Worm (Caenorhabditis elegans) whole organism, L4 larva: ENCODE results near the gene H37A05.2.

ENCODE experiments used
- F37D6.2 ChIP-seq: sonication (generic microtip); optimal IDR thresholded peaks from 2 replicates; lab custom pipeline; 2016; ENCODE audit warnings: mild to moderate bottlenecking, missing genetic modification characterization, missing compliant biosample characterization
- F44E2.7 ChIP-seq: fragments of 200-800 bp; sonication (Bioruptor generic); IDR thresholded peaks from 2 replicates; pipeline ENCODE4 v2.1.2; 2022; ENCODE audit warnings: missing genetic modification characterization, missing compliant biosample characterization
- R02D3.7 ChIP-seq: fragments of 150-350 bp; sonication (generic microtip); optimal IDR thresholded peaks from 3 replicates; lab custom pipeline; 2014; ENCODE audit warnings: missing biosample characterization, missing genetic modification characterization
- T26A8.4 ChIP-seq: fragments of 200-800 bp; sonication (Bioruptor generic); IDR thresholded peaks from 2 replicates; pipeline ENCODE4 v1.3.6; 2022; ENCODE audit warnings: missing genetic modification characterization, missing compliant biosample characterization
- Y105C5A.15 ChIP-seq: fragments of 200-800 bp; sonication (Bioruptor generic); IDR thresholded peaks from 2 replicates; pipeline ENCODE4 v1.3.6; 2022; ENCODE audit warnings: missing genetic modification characterization, missing compliant biosample characterization
- Y75B8A.6 ChIP-seq: fragments of 200-800 bp; sonication (Bioruptor generic); IDR thresholded peaks from 2 replicates; pipeline ENCODE4 v1.3.6; 2022; ENCODE audit warnings: missing genetic modification reagents, missing genetic modification characterization, missing compliant biosample characterization
- aha-1 ChIP-seq: fragments of 150-350 bp; peaks from one replicate; lab custom pipeline; 2014; ENCODE audit warnings: missing biosample characterization, missing genetic modification characterization
- aly-2 ChIP-seq: sonication (generic microtip); optimal IDR thresholded peaks from 2 replicates; lab custom pipeline; 2018; ENCODE audit warnings: missing biosample characterization, missing genetic modification characterization
- ama-1 ChIP-seq: fragments of 150-350 bp; optimal IDR thresholded peaks from 2 replicates; lab custom pipeline; 2014; ENCODE audit warnings: inconsistent platforms, mixed read lengths
- arid-1 ChIP-seq: fragments of 200-800 bp; sonication (Bioruptor generic); conservative IDR thresholded peaks from 2 replicates; pipeline ENCODE4 v1.3.6; 2022; ENCODE audit warnings: missing genetic modification reagents, missing genetic modification characterization, missing compliant biosample characterization
- attf-4 ChIP-seq: sonication (generic microtip); optimal IDR thresholded peaks from 3 replicates; lab custom pipeline; 2017; ENCODE audit warnings: missing biosample characterization, missing genetic modification characterization
- ceh-32 ChIP-seq: sonication (generic microtip); optimal IDR thresholded peaks from 2 replicates; lab custom pipeline; 2016; ENCODE audit warnings: mild to moderate bottlenecking, missing genetic modification characterization, missing compliant biosample characterization; ENCODE audit not compliant: poor library complexity
- ceh-44 ChIP-seq: fragments of 200-800 bp; sonication (Bioruptor generic); IDR thresholded peaks from 2 replicates; pipeline ENCODE4 v1.3.6; 2022; ENCODE audit warnings: missing genetic modification reagents, missing genetic modification characterization, missing compliant biosample characterization
- ces-1 ChIP-seq: fragments of 150-350 bp; sonication (generic microtip); optimal IDR thresholded peaks from 4 replicates; lab custom pipeline; 2014; ENCODE audit warnings: missing biosample characterization, missing genetic modification reagents, missing genetic modification characterization
- cey-2 ChIP-seq: sonication (generic microtip); optimal IDR thresholded peaks from 3 replicates; lab custom pipeline; 2017; ENCODE audit warnings: missing genetic modification characterization, mild to moderate bottlenecking, missing compliant biosample characterization, antibody characterized with exemption, borderline replicate concordance; ENCODE audit not compliant: insufficient read depth
- daf-12 ChIP-seq: fragments of 150-350 bp; optimal IDR thresholded peaks from 2 replicates; lab custom pipeline; 2014; ENCODE audit warnings: missing biosample characterization, missing genetic modification reagents, missing genetic modification characterization
- daf-16 ChIP-seq, 3 experiments: sonication (generic microtip); optimal IDR thresholded peaks; 2 replicates each; lab custom pipeline; 2016 to 2017; ENCODE audit warnings: missing genetic modification characterization in 3 of 3, missing genetic modification reagents in 3 of 3, mild to moderate bottlenecking in 2 of 3, missing compliant biosample characterization in 2 of 3, missing biosample characterization in 1 of 3, moderate library complexity in 1 of 3
- daf-8 ChIP-seq: fragments of 200-800 bp; sonication (Bioruptor generic); IDR thresholded peaks from 2 replicates; pipeline ENCODE4 v1.3.6; 2022; ENCODE audit warnings: missing genetic modification characterization, missing compliant biosample characterization
- dmd-6 ChIP-seq: fragments of 200-800 bp; sonication (Bioruptor generic); IDR thresholded peaks from 2 replicates; pipeline ENCODE4 v1.3.6; 2022; ENCODE audit warnings: missing genetic modification reagents, missing genetic modification characterization, missing compliant biosample characterization
- dmd-8 ChIP-seq: fragments of 200-800 bp; sonication (Bioruptor generic); IDR thresholded peaks from 2 replicates; pipeline ENCODE4 v1.3.6; 2022; ENCODE audit warnings: missing genetic modification characterization, missing compliant biosample characterization
- dve-1 ChIP-seq: sonication (generic microtip); optimal IDR thresholded peaks from 2 replicates; lab custom pipeline; 2017; ENCODE audit warnings: antibody characterized with exemption, mild to moderate bottlenecking, missing genetic modification characterization, missing compliant biosample characterization; ENCODE audit not compliant: insufficient read depth
- fkh-10 ChIP-seq: fragments of 150-350 bp; optimal IDR thresholded peaks from 2 replicates; lab custom pipeline; 2014; ENCODE audit warnings: missing biosample characterization, missing genetic modification reagents, missing genetic modification characterization
- gei-8 ChIP-seq: fragments of 200-800 bp; sonication (Bioruptor generic); optimal IDR thresholded peaks from 2 replicates; lab custom pipeline; 2018; ENCODE audit warnings: mild to moderate bottlenecking, missing genetic modification characterization, missing compliant biosample characterization
- hlh-11 ChIP-seq: fragments of 200-800 bp; sonication (Bioruptor generic); optimal IDR thresholded peaks from 2 replicates; lab custom pipeline; 2018; ENCODE audit warnings: mild to moderate bottlenecking, missing genetic modification characterization, missing compliant biosample characterization
- hlh-30 ChIP-seq: sonication (generic microtip); optimal IDR thresholded peaks from 2 replicates; lab custom pipeline; 2017; ENCODE audit warnings: antibody characterized with exemption, mild to moderate bottlenecking, missing genetic modification characterization, missing compliant biosample characterization; ENCODE audit not compliant: insufficient read depth
- jun-1 ChIP-seq: fragments of 150-350 bp; optimal IDR thresholded peaks from 2 replicates; lab custom pipeline; 2014; ENCODE audit warnings: missing biosample characterization, missing genetic modification reagents, missing genetic modification characterization
- lim-7 ChIP-seq: fragments of 200-800 bp; sonication (Bioruptor generic); IDR thresholded peaks from 2 replicates; pipeline ENCODE4 v1.3.6; 2022; ENCODE audit warnings: missing genetic modification characterization, missing compliant biosample characterization
- lin-1 ChIP-seq: fragments of 200-800 bp; sonication (Bioruptor generic); IDR thresholded peaks from 2 replicates; pipeline ENCODE4 v1.3.6; 2022; ENCODE audit warnings: missing genetic modification reagents, missing genetic modification characterization, missing compliant biosample characterization
- lin-13 ChIP-seq: fragments of 150-350 bp; optimal IDR thresholded peaks from 2 replicates; lab custom pipeline; 2014; ENCODE audit warnings: missing biosample characterization, missing genetic modification reagents, missing genetic modification characterization
- lin-29 ChIP-seq: fragments of 200-800 bp; sonication (Bioruptor generic); IDR thresholded peaks from 2 replicates; pipeline ENCODE4 v1.3.6; 2022; ENCODE audit warnings: missing genetic modification reagents, missing genetic modification characterization, missing compliant biosample characterization
- mdt-29 ChIP-seq: fragments of 200-800 bp; sonication (Bioruptor generic); IDR thresholded peaks from 2 replicates; pipeline ENCODE4 v1.3.6; 2022; ENCODE audit warnings: missing genetic modification reagents, missing genetic modification characterization, missing compliant biosample characterization
- mep-1 ChIP-seq: fragments of 150-350 bp; sonication (generic microtip); optimal IDR thresholded peaks from 3 replicates; lab custom pipeline; 2014; ENCODE audit warnings: missing biosample characterization, missing genetic modification characterization
- mxl-3 ChIP-seq: fragments of 200-800 bp; sonication (Bioruptor generic); optimal IDR thresholded peaks from 2 replicates; lab custom pipeline; 2018; ENCODE audit warnings: mild to moderate bottlenecking, missing genetic modification characterization, missing compliant biosample characterization
- nhr-11 ChIP-seq: fragments of 150-350 bp; optimal IDR thresholded peaks from 2 replicates; lab custom pipeline; 2014; ENCODE audit warnings: missing biosample characterization, missing genetic modification characterization
- nhr-25 ChIP-seq: sonication (generic microtip); optimal IDR thresholded peaks from 2 replicates; lab custom pipeline; 2017; ENCODE audit warnings: missing genetic modification characterization, mild to moderate bottlenecking, missing compliant biosample characterization, antibody characterized with exemption, moderate library complexity, borderline replicate concordance; ENCODE audit not compliant: insufficient read depth
- nhr-28 ChIP-seq: fragments of 150-350 bp; optimal IDR thresholded peaks from 2 replicates; lab custom pipeline; 2014; ENCODE audit warnings: missing biosample characterization, missing genetic modification characterization
- nhr-6 ChIP-seq: fragments of 150-350 bp; optimal IDR thresholded peaks from 2 replicates; lab custom pipeline; 2014; ENCODE audit warnings: missing biosample characterization, missing genetic modification characterization
- nhr-77 ChIP-seq: fragments of 150-350 bp; optimal IDR thresholded peaks from 2 replicates; lab custom pipeline; 2014; ENCODE audit warnings: missing biosample characterization, missing genetic modification characterization
- pha-4 ChIP-seq, 2 experiments: fragments of 150-350 bp in 1 of 2; fragments of 200-800 bp in 1 of 2; sonication (Bioruptor generic) in 1 of 2; IDR thresholded peaks in 1 of 2; optimal IDR thresholded peaks in 1 of 2; 2 replicates each; pipeline versions ENCODE4 v1.3.6 to Lab custom; 2014 to 2022; ENCODE audit warnings: missing genetic modification characterization in 2 of 2, missing genetic modification reagents in 2 of 2, missing biosample characterization in 1 of 2, missing compliant biosample characterization in 1 of 2
- saeg-2 ChIP-seq: fragments of 200-800 bp; sonication (Bioruptor generic); IDR thresholded peaks from 2 replicates; pipeline ENCODE4 v1.3.6; 2022; ENCODE audit warnings: missing genetic modification reagents, missing genetic modification characterization, missing compliant biosample characterization
- skn-1 ChIP-seq: fragments of 150-350 bp; optimal IDR thresholded peaks from 2 replicates; lab custom pipeline; 2014; ENCODE audit warnings: missing biosample characterization, missing genetic modification characterization
- snpc-1.2 ChIP-seq: fragments of 200-800 bp; sonication (Bioruptor generic); IDR thresholded peaks from 2 replicates; pipeline ENCODE4 v1.3.6; 2022; ENCODE audit warnings: missing genetic modification reagents, missing genetic modification characterization, missing compliant biosample characterization
- tra-1 ChIP-seq: fragments of 200-800 bp; sonication (Bioruptor generic); IDR thresholded peaks from 2 replicates; pipeline ENCODE4 v1.3.6; 2022; ENCODE audit warnings: missing genetic modification reagents, missing genetic modification characterization, missing compliant biosample characterization
- unc-62 ChIP-seq, 3 experiments: fragments of 150-350 bp in 1 of 3; sonication (generic microtip); optimal IDR thresholded peaks in 2 of 3; peaks in 1 of 3; 1 replicate in 1 of 3; 2 replicates in 2 of 3; lab custom pipeline; 2014 to 2017; ENCODE audit warnings: missing biosample characterization in 3 of 3, missing genetic modification characterization in 3 of 3, missing genetic modification reagents in 3 of 3, missing genotype in 1 of 3
- zfp-2 ChIP-seq: sonication (generic microtip); optimal IDR thresholded peaks from 2 replicates; lab custom pipeline; 2016; ENCODE audit warnings: mild to moderate bottlenecking, missing genetic modification characterization, missing compliant biosample characterization
- ztf-11 ChIP-seq: fragments of 150-350 bp; optimal IDR thresholded peaks from 2 replicates; lab custom pipeline; 2014; ENCODE audit warnings: missing biosample characterization, missing genetic modification characterization
- ztf-7 ChIP-seq: fragments of 150-350 bp; optimal IDR thresholded peaks from 2 replicates; lab custom pipeline; 2014; ENCODE audit warnings: missing biosample characterization, missing genetic modification characterization

H37A05.2 gene

DNA sequence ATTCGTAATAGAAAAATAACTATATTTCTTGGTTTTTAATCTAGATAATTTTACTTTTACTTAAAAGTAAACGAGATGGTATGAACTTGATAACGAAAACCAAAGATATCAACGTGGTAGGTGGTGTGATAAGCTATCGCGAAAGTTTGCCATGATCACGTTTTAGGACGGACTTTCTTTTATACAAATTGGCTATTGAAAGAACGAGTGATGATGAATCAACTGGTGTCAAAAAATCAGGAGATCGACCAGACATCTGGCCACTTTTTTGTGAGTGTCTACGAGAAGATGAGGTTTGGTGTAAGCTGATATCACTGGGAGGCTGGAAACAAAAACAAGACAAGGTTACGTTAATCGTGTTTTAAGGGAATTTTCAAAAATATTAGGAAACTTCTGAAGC lies 25.2 kb upstream of the H37A05.2 start:
- TF ChIP-seq cey-2 (tag; lab: Kevin White, UChicago): no peak
- TF ChIP-seq skn-1 (tag; lab: Kevin White, UChicago): no peak
- TF ChIP-seq unc-62 (GFP tag; optimal IDR thresholded peaks at IDR 0.05 in 1 of 2; lab: Kevin White, UChicago): no peak
- no peak for TF ChIP-seq unc-62 (tag; optimal IDR thresholded peaks at IDR 0.05; lab: Kevin White, UChicago)
- no peak for TF ChIP-seq R02D3.7
- no peak for TF ChIP-seq ama-1 (lab: Kevin White, UChicago)
- TF ChIP-seq ztf-7: no peak
- TF ChIP-seq pha-4 (GFP tag; IDR thresholded peaks at IDR 0.05; lab: Robert Waterston, UW): no peak
- TF ChIP-seq pha-4 (tag; optimal IDR thresholded peaks at IDR 0.05; lab: Kevin White, UChicago): no peak
- TF ChIP-seq nhr-6 (tag; lab: Kevin White, UChicago): peak; percentile 54
- peak; percentile 80 for TF ChIP-seq hlh-30
- TF ChIP-seq daf-8 (GFP tag; lab: Robert Waterston, UW): no peak
- peak; percentile 29; the same call in 1 of the 2 replicates for TF ChIP-seq mdt-29 (GFP tag; lab: Robert Waterston, UW)
- no peak for TF ChIP-seq gei-8 (GFP tag; lab: Kevin White, UChicago)
- TF ChIP-seq Y75B8A.6 (GFP tag; lab: Robert Waterston, UW): no peak
- no peak for TF ChIP-seq attf-4 (tag; lab: Kevin White, UChicago)
- TF ChIP-seq mxl-3 (GFP tag; lab: Kevin White, UChicago): peak; percentile 63
- TF ChIP-seq snpc-1.2 (GFP tag; lab: Robert Waterston, UW): no peak
- no peak for TF ChIP-seq dmd-8 (GFP tag; lab: Robert Waterston, UW)
- no peak for TF ChIP-seq F37D6.2
- TF ChIP-seq lin-13 (GFP tag; lab: Kevin White, UChicago): no peak
- TF ChIP-seq ceh-32 (tag; lab: Kevin White, UChicago): no peak
- no peak for TF ChIP-seq lim-7 (GFP tag; lab: Robert Waterston, UW)
- TF ChIP-seq saeg-2: no peak
- TF ChIP-seq aly-2 (tag; lab: Kevin White, UChicago): no peak
- no peak for TF ChIP-seq fkh-10 (GFP tag; lab: Kevin White, UChicago)
- no peak for TF ChIP-seq nhr-25 (tag; lab: Kevin White, UChicago)
- TF ChIP-seq arid-1 (GFP tag; lab: Robert Waterston, UW): no peak
- TF ChIP-seq daf-12 (tag; lab: Kevin White, UChicago): no peak
- TF ChIP-seq aha-1 (tag; lab: Kevin White, UChicago): no peak
- no peak for TF ChIP-seq ceh-44
- no peak for TF ChIP-seq zfp-2 (tag; lab: Kevin White, UChicago)
- no peak for TF ChIP-seq ztf-11 (tag; lab: Kevin White, UChicago)
- TF ChIP-seq Y105C5A.15 (GFP tag; lab: Robert Waterston, UW): no peak
- TF ChIP-seq nhr-11: no peak
- no peak for TF ChIP-seq T26A8.4 (GFP tag; lab: Robert Waterston, UW)
- no peak for TF ChIP-seq mep-1
- TF ChIP-seq lin-1 (GFP tag; lab: Robert Waterston, UW): no peak
- peak; percentile 35 for TF ChIP-seq dve-1
- no peak for TF ChIP-seq jun-1
- TF ChIP-seq lin-29 (GFP tag; lab: Robert Waterston, UW): no peak
- peak; percentile 60 for TF ChIP-seq dmd-6 (GFP tag; lab: Robert Waterston, UW)
- peak; percentile 70 for TF ChIP-seq nhr-28 (tag; lab: Kevin White, UChicago)
- no peak for TF ChIP-seq ces-1 (GFP tag; lab: Kevin White, UChicago)
- TF ChIP-seq tra-1 (GFP tag; lab: Robert Waterston, UW): no peak
- no peak for TF ChIP-seq daf-16 (GFP tag; optimal IDR thresholded peaks at IDR 0.05; lab: Kevin White, UChicago)
- TF ChIP-seq daf-16 (tag; optimal IDR thresholded peaks at IDR 0.05; lab: Kevin White, UChicago): peak; percentile 51
- TF ChIP-seq F44E2.7: no peak
- TF ChIP-seq hlh-11 (tag; lab: Kevin White, UChicago): peak; percentile 58
- TF ChIP-seq nhr-77: peak; percentile 21
